Worm (Caenorhabditis elegans) whole organism, young adult: ENCODE results near the gene sra-6.
A peak's percentile ranks its signal among the peaks of the same experiment; 100 is the strongest.

Source experiments
- B0019.2 ChIP-seq: fragments of 200-800 bp; sonication (Bioruptor generic); conservative IDR thresholded peaks from 2 replicates; pipeline ENCODE4 v1.3.6; 2022; ENCODE audit warnings: missing genetic modification reagents, missing genetic modification characterization, missing compliant biosample characterization
- B0261.1 ChIP-seq: sonication (generic microtip); optimal IDR thresholded peaks from 2 replicates; lab custom pipeline; 2016; ENCODE audit warnings: mild to moderate bottlenecking, missing genetic modification characterization, moderate library complexity, missing compliant biosample characterization
- B0336.3 ChIP-seq: fragments of 200-800 bp; sonication (Bioruptor generic); IDR thresholded peaks from 2 replicates; pipeline ENCODE4 v1.3.6; 2022; ENCODE audit warnings: missing genetic modification characterization, missing compliant biosample characterization
- C06A6.2 ChIP-seq: fragments of 200-800 bp; sonication (Bioruptor generic); conservative IDR thresholded peaks from 2 replicates; pipeline ENCODE4 v1.3.6; 2022; ENCODE audit warnings: missing genetic modification characterization, missing compliant biosample characterization
- F10E7.11 ChIP-seq: sonication (generic microtip); optimal IDR thresholded peaks from 2 replicates; lab custom pipeline; 2017; ENCODE audit warnings: mild to moderate bottlenecking, missing genetic modification characterization, moderate library complexity, missing compliant biosample characterization
- F22D6.2 ChIP-seq: sonication (generic microtip); optimal IDR thresholded peaks from 2 replicates; lab custom pipeline; 2016; ENCODE audit warnings: mild to moderate bottlenecking, missing genetic modification characterization, missing compliant biosample characterization
- F23B12.7 ChIP-seq: sonication (generic microtip); optimal IDR thresholded peaks from 2 replicates; lab custom pipeline; 2017; ENCODE audit warnings: missing genetic modification characterization, mild to moderate bottlenecking, missing compliant biosample characterization, antibody characterized with exemption, moderate library complexity; ENCODE audit not compliant: insufficient read depth
- F39B2.1 ChIP-seq: fragments of 200-800 bp; sonication (Bioruptor generic); IDR thresholded peaks from 2 replicates; pipeline ENCODE4 v1.3.6; 2022; ENCODE audit warnings: missing genetic modification reagents, missing genetic modification characterization, missing compliant biosample characterization
- F55B11.4 ChIP-seq: sonication (generic microtip); optimal IDR thresholded peaks from 2 replicates; lab custom pipeline; 2016; ENCODE audit warnings: missing compliant biosample characterization, missing genetic modification characterization, borderline replicate concordance; ENCODE audit not compliant: insufficient read depth
- F57C9.4 ChIP-seq: sonication (generic microtip); optimal IDR thresholded peaks from 2 replicates; lab custom pipeline; 2017; ENCODE audit warnings: mild to moderate bottlenecking, missing genetic modification characterization, missing compliant biosample characterization
- Y53F4B.3 ChIP-seq: fragments of 200-800 bp; sonication (Bioruptor generic); IDR thresholded peaks from 2 replicates; pipeline ENCODE4 v1.3.6; 2022; ENCODE audit warnings: missing genetic modification reagents, missing genetic modification characterization, missing compliant biosample characterization
- Y53G8AR.9 ChIP-seq: fragments of 200-800 bp; sonication (Bioruptor generic); conservative IDR thresholded peaks from 2 replicates; pipeline ENCODE4 v1.3.6; 2022; ENCODE audit warnings: missing genetic modification reagents, missing genetic modification characterization, missing compliant biosample characterization
- Y56A3A.18 ChIP-seq: fragments of 200-800 bp; sonication (Bioruptor generic); IDR thresholded peaks from 2 replicates; pipeline ENCODE4 v1.3.6; 2022; ENCODE audit warnings: missing genetic modification reagents, missing genetic modification characterization, missing compliant biosample characterization
- Y95B8A.8 ChIP-seq: fragments of 200-800 bp; sonication (Bioruptor generic); IDR thresholded peaks from 2 replicates; pipeline ENCODE4 v1.3.6; 2022; ENCODE audit warnings: missing genetic modification reagents, missing genetic modification characterization, missing compliant biosample characterization
- ZK185.1 ChIP-seq: sonication (generic microtip); optimal IDR thresholded peaks from 2 replicates; lab custom pipeline; 2016; ENCODE audit warnings: mild to moderate bottlenecking, missing genetic modification characterization, missing compliant biosample characterization; ENCODE audit not compliant: poor library complexity, severe bottlenecking
- aptf-2 ChIP-seq: fragments of 200-800 bp; sonication (Bioruptor generic); conservative IDR thresholded peaks from 2 replicates; pipeline ENCODE4 v1.3.6; 2022; ENCODE audit warnings: missing genetic modification reagents, missing genetic modification characterization, missing compliant biosample characterization
- cebp-1 ChIP-seq, 2 experiments: fragments of 200-800 bp in 1 of 2; sonication (Bioruptor generic) in 1 of 2; sonication (generic microtip) in 1 of 2; IDR thresholded peaks in 1 of 2; optimal IDR thresholded peaks in 1 of 2; 2 replicates each; pipeline versions ENCODE4 v1.3.6 to Lab custom; 2017 to 2022; ENCODE audit warnings: missing compliant biosample characterization in 2 of 2, missing genetic modification characterization in 2 of 2, mild to moderate bottlenecking in 1 of 2, missing genetic modification reagents in 1 of 2, moderate library complexity in 1 of 2
- ceh-40 ChIP-seq: fragments of 200-800 bp; sonication (Bioruptor generic); IDR thresholded peaks from 2 replicates; pipeline ENCODE4 v1.3.6; 2022; ENCODE audit warnings: missing genetic modification characterization, missing compliant biosample characterization
- ceh-58 ChIP-seq: fragments of 200-800 bp; sonication (Bioruptor generic); IDR thresholded peaks from 2 replicates; pipeline ENCODE4 v1.3.6; 2022; ENCODE audit warnings: missing genetic modification characterization, missing compliant biosample characterization
- ceh-79 ChIP-seq: sonication (generic microtip); optimal IDR thresholded peaks from 2 replicates; lab custom pipeline; 2017; ENCODE audit warnings: mild to moderate bottlenecking, missing genetic modification characterization, missing compliant biosample characterization
- ceh-91 ChIP-seq: fragments of 200-800 bp; sonication (Bioruptor generic); IDR thresholded peaks from 2 replicates; pipeline ENCODE4 v1.3.6; 2022; ENCODE audit warnings: missing genetic modification reagents, missing genetic modification characterization, missing compliant biosample characterization
- dox-1 ChIP-seq: fragments of 200-800 bp; sonication (Bioruptor generic); IDR thresholded peaks from 2 replicates; pipeline ENCODE4 v1.3.6; 2022; ENCODE audit warnings: missing genetic modification reagents, missing genetic modification characterization, missing compliant biosample characterization
- dpff-1 ChIP-seq: sonication (generic microtip); optimal IDR thresholded peaks from 2 replicates; lab custom pipeline; 2017; ENCODE audit warnings: mild to moderate bottlenecking, missing genetic modification characterization, missing compliant biosample characterization
- egl-18 ChIP-seq: fragments of 200-800 bp; sonication (Bioruptor generic); IDR thresholded peaks from 2 replicates; pipeline ENCODE4 v1.3.6; 2022; ENCODE audit warnings: missing genetic modification reagents, missing genetic modification characterization, missing compliant biosample characterization
- egrh-3 ChIP-seq: fragments of 200-800 bp; sonication (Bioruptor generic); IDR thresholded peaks from 2 replicates; pipeline ENCODE4 v1.3.6; 2022; ENCODE audit warnings: missing genetic modification reagents, missing genetic modification characterization, missing compliant biosample characterization
- him-1 ChIP-seq: sonication (generic microtip); optimal IDR thresholded peaks from 2 replicates; lab custom pipeline; 2016; ENCODE audit warnings: missing genotype, missing genetic modification reagents, missing genetic modification characterization, missing compliant biosample characterization
- hmg-1.2 ChIP-seq: fragments of 200-800 bp; sonication (Bioruptor generic); IDR thresholded peaks from 2 replicates; pipeline ENCODE4 v1.3.6; 2022; ENCODE audit warnings: missing genetic modification reagents, missing genetic modification characterization, missing compliant biosample characterization
- hmg-20 ChIP-seq: fragments of 200-800 bp; sonication (Bioruptor generic); IDR thresholded peaks from 2 replicates; pipeline ENCODE4 v1.3.6; 2022; ENCODE audit warnings: missing genetic modification reagents, missing genetic modification characterization, missing compliant biosample characterization
- lag-1 ChIP-seq: fragments of 200-800 bp; sonication (Bioruptor generic); IDR thresholded peaks from 2 replicates; pipeline ENCODE4 v1.3.6; 2022; ENCODE audit warnings: missing genetic modification reagents, missing genetic modification characterization, missing compliant biosample characterization
- let-526 ChIP-seq: fragments of 200-800 bp; sonication (Bioruptor generic); IDR thresholded peaks from 2 replicates; pipeline ENCODE4 v1.3.6; 2022; ENCODE audit warnings: missing genetic modification reagents, missing genetic modification characterization, missing compliant biosample characterization
- lsy-27 ChIP-seq: sonication (generic microtip); optimal IDR thresholded peaks from 2 replicates; lab custom pipeline; 2017; ENCODE audit warnings: missing genetic modification characterization, mild to moderate bottlenecking, missing compliant biosample characterization, antibody characterized with exemption, missing genotype, borderline replicate concordance; ENCODE audit not compliant: insufficient read depth
- madf-3 ChIP-seq: fragments of 200-800 bp; sonication (Bioruptor generic); IDR thresholded peaks from 2 replicates; pipeline ENCODE4 v1.3.6; 2022; ENCODE audit warnings: missing genetic modification reagents, missing genetic modification characterization, missing compliant biosample characterization
- nfyb-1 ChIP-seq: fragments of 200-800 bp; sonication (Bioruptor generic); IDR thresholded peaks from 2 replicates; pipeline ENCODE4 v1.3.6; 2022; ENCODE audit warnings: missing genetic modification reagents, missing genetic modification characterization, missing compliant biosample characterization
- nhr-120 ChIP-seq: fragments of 200-800 bp; sonication (Bioruptor generic); IDR thresholded peaks from 2 replicates; pipeline ENCODE4 v1.3.6; 2022; ENCODE audit warnings: missing genetic modification characterization, missing compliant biosample characterization
- nhr-80 ChIP-seq: sonication (generic microtip); optimal IDR thresholded peaks from 2 replicates; lab custom pipeline; 2016; ENCODE audit warnings: missing genetic modification characterization, missing compliant biosample characterization
- pbrm-1 ChIP-seq: fragments of 200-800 bp; sonication (Bioruptor generic); IDR thresholded peaks from 2 replicates; pipeline ENCODE4 v1.3.6; 2022; ENCODE audit warnings: missing genetic modification reagents, missing genetic modification characterization, missing compliant biosample characterization
- rec-8 ChIP-seq, 2 experiments: sonication (generic microtip); optimal IDR thresholded peaks; 2 replicates each; lab custom pipeline; 2016; ENCODE audit warnings: mild to moderate bottlenecking in 2 of 2, missing genetic modification characterization in 2 of 2, missing genetic modification reagents in 2 of 2, missing genotype in 2 of 2, missing biosample characterization in 1 of 2, missing compliant biosample characterization in 1 of 2, moderate library complexity in 1 of 2
- repo-1 ChIP-seq: sonication (generic microtip); optimal IDR thresholded peaks from 2 replicates; lab custom pipeline; 2017; ENCODE audit warnings: mild to moderate bottlenecking, missing genetic modification characterization, missing compliant biosample characterization
- sea-2 ChIP-seq: fragments of 200-800 bp; sonication (Bioruptor generic); IDR thresholded peaks from 2 replicates; pipeline ENCODE4 v1.3.6; 2022; ENCODE audit warnings: missing genetic modification characterization, missing compliant biosample characterization
- snpc-1.3 ChIP-seq: sonication (generic microtip); optimal IDR thresholded peaks from 2 replicates; lab custom pipeline; 2017; ENCODE audit warnings: missing genetic modification characterization, mild to moderate bottlenecking, missing compliant biosample characterization, antibody characterized with exemption, moderate library complexity, missing genotype, missing genetic modification reagents; ENCODE audit not compliant: insufficient read depth
- snpc-4 ChIP-seq, 5 experiments: fragments of 150-350 bp in 1 of 5; sonication (generic microtip) in 4 of 5; optimal IDR thresholded peaks; 2 replicates each; lab custom pipeline; 2014 to 2018; ENCODE audit warnings: missing genetic modification characterization in 5 of 5, missing biosample characterization in 3 of 5, antibody characterized with exemption in 2 of 5, mild to moderate bottlenecking in 2 of 5, missing compliant biosample characterization in 2 of 5, missing genotype in 2 of 5, moderate library complexity in 2 of 5, missing genetic modification reagents in 1 of 5
- somi-1 ChIP-seq: fragments of 200-800 bp; sonication (Bioruptor generic); optimal IDR thresholded peaks from 2 replicates; lab custom pipeline; 2018; ENCODE audit warnings: mild to moderate bottlenecking, missing genetic modification characterization, missing compliant biosample characterization
- tbp1 ChIP-seq: fragments of 200-800 bp; sonication (Bioruptor generic); optimal IDR thresholded peaks from 2 replicates; lab custom pipeline; 2018; ENCODE audit warnings: mild to moderate bottlenecking, missing genetic modification characterization, missing compliant biosample characterization
- tlf-1 ChIP-seq: fragments of 200-800 bp; sonication (Bioruptor generic); optimal IDR thresholded peaks from 2 replicates; lab custom pipeline; 2018; ENCODE audit warnings: mild to moderate bottlenecking, missing genetic modification characterization, missing compliant biosample characterization
- unc-130 ChIP-seq: sonication (generic microtip); optimal IDR thresholded peaks from 2 replicates; lab custom pipeline; 2016; ENCODE audit warnings: missing genetic modification reagents, missing genetic modification characterization, missing compliant biosample characterization
- ztf-22 ChIP-seq: fragments of 200-800 bp; sonication (Bioruptor generic); optimal IDR thresholded peaks from 2 replicates; lab custom pipeline; 2018; ENCODE audit warnings: mild to moderate bottlenecking, missing genetic modification characterization, moderate library complexity, missing compliant biosample characterization
- ztf-25 ChIP-seq: fragments of 200-800 bp; sonication (Bioruptor generic); IDR thresholded peaks from 2 replicates; pipeline ENCODE4 v1.3.6; 2022; ENCODE audit warnings: missing genetic modification reagents, missing genetic modification characterization, missing compliant biosample characterization

The sra-6 gene

DNA sequence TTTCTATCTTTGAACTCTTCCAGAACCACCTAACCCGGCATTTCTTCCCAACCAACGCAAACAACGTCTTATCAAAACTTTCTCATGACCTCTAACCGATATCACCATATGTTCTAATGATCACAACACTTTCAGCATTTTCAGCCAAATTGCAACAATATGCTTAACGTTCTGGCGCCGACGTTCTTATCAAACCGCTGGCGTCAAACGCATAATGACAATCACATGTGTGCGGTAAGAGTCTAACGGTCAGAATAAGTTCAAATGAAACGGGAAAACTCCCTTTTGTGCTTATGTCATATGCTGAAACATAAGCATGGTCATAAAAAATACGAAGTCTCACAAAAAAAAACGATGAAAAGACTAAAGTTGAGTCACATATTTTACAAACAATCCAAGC, 49.7 kb downstream of the sra-6 start:
- no peak for TF ChIP-seq cebp-1 (GFP tag; IDR thresholded peaks at IDR 0.05; lab: Robert Waterston, UW)
- TF ChIP-seq cebp-1 (tag; optimal IDR thresholded peaks at IDR 0.05; lab: Kevin White, UChicago) = peak; percentile 69
- peak; percentile 95 for TF ChIP-seq nhr-80 (tag; lab: Kevin White, UChicago)
- TF ChIP-seq ceh-79 = no peak
- no peak for TF ChIP-seq ceh-91 (GFP tag; lab: Robert Waterston, UW)
- no peak for TF ChIP-seq lsy-27 (tag; lab: Kevin White, UChicago)
- TF ChIP-seq nfyb-1 = no peak
- TF ChIP-seq nhr-120 (GFP tag; lab: Robert Waterston, UW) = no peak
- TF ChIP-seq F55B11.4 (tag; lab: Kevin White, UChicago) = no peak
- TF ChIP-seq ceh-58 (GFP tag; lab: Robert Waterston, UW) = no peak
- TF ChIP-seq Y53F4B.3 (GFP tag; lab: Robert Waterston, UW) = no peak
- no peak for TF ChIP-seq somi-1 (GFP tag; lab: Kevin White, UChicago)
- TF ChIP-seq F22D6.2 (tag; lab: Kevin White, UChicago) = no peak
- TF ChIP-seq lag-1 (GFP tag; lab: Robert Waterston, UW) = no peak
- no peak for TF ChIP-seq F57C9.4 (tag; lab: Kevin White, UChicago)
- TF ChIP-seq repo-1 = no peak
- TF ChIP-seq madf-3 (GFP tag; lab: Robert Waterston, UW) = no peak
- TF ChIP-seq C06A6.2 (GFP tag; lab: Robert Waterston, UW) = no peak
- peak; percentile 69; the same call in 1 of the 2 replicates for TF ChIP-seq Y95B8A.8 (GFP tag; lab: Robert Waterston, UW)
- TF ChIP-seq snpc-1.3 (tag; lab: Kevin White, UChicago) = no peak
- no peak for TF ChIP-seq dox-1 (GFP tag; lab: Robert Waterston, UW)
- no peak for TF ChIP-seq Y53G8AR.9 (GFP tag; lab: Robert Waterston, UW)
- TF ChIP-seq him-1 = no peak
- no peak for TF ChIP-seq egrh-3 (GFP tag; lab: Robert Waterston, UW)
- no peak for TF ChIP-seq egl-18 (GFP tag; lab: Robert Waterston, UW)
- TF ChIP-seq B0261.1 (tag; lab: Kevin White, UChicago) = no peak
- no peak for TF ChIP-seq unc-130
- no peak for TF ChIP-seq F10E7.11 (tag; lab: Kevin White, UChicago)
- TF ChIP-seq Y56A3A.18 (GFP tag; lab: Robert Waterston, UW) = 0 out of 2 replicates have a peak, but pooled peaks have one; percentile 14
- TF ChIP-seq ztf-22 (GFP tag; lab: Kevin White, UChicago) = peak; percentile 56
- peak; percentile 54; the same call in 1 of the 2 replicates for TF ChIP-seq let-526 (GFP tag; lab: Robert Waterston, UW)
- 0 out of 2 replicates have a peak, but pooled peaks have one; percentile 23 for TF ChIP-seq pbrm-1 (GFP tag; lab: Robert Waterston, UW)
- no peak for TF ChIP-seq F23B12.7 (tag; lab: Kevin White, UChicago)
- no peak for TF ChIP-seq B0019.2 (GFP tag; lab: Robert Waterston, UW)
- TF ChIP-seq snpc-4 (GFP tag; optimal IDR thresholded peaks at IDR 0.05; lab: Kevin White, UChicago) = no peak
- TF ChIP-seq snpc-4 (tag; optimal IDR thresholded peaks at IDR 0.05; lab: Kevin White, UChicago) = no peak
- TF ChIP-seq ztf-25 = no peak
- TF ChIP-seq hmg-1.2 (GFP tag; lab: Robert Waterston, UW) = no peak
- peak; percentile 59 for TF ChIP-seq B0336.3
- no peak for TF ChIP-seq aptf-2 (GFP tag; lab: Robert Waterston, UW)
- no peak for TF ChIP-seq rec-8 (tag; optimal IDR thresholded peaks at IDR 0.05; lab: Kevin White, UChicago)
- TF ChIP-seq tlf-1 (GFP tag; lab: Kevin White, UChicago) = no peak
- TF ChIP-seq hmg-20 (GFP tag; lab: Robert Waterston, UW) = 0 out of 2 replicates have a peak, but pooled peaks have one; percentile 22
- TF ChIP-seq F39B2.1 (GFP tag; lab: Robert Waterston, UW) = no peak
- peak; percentile 23 for TF ChIP-seq tbp1
- TF ChIP-seq dpff-1 (tag; lab: Kevin White, UChicago) = no peak
- no peak for TF ChIP-seq ceh-40 (GFP tag; lab: Robert Waterston, UW)
- TF ChIP-seq ZK185.1 (tag; lab: Kevin White, UChicago) = no peak
- TF ChIP-seq sea-2 (GFP tag; lab: Robert Waterston, UW) = no peak
